Worm (Caenorhabditis elegans): Measurements from ENCODE around the gene lap-2.

- TF ChIP-seq hlh-13 (GFP tag; optimal IDR thresholded peaks at IDR 0.05) = no peak
- TF ChIP-seq lin-11 (tag; optimal IDR thresholded peaks at IDR 0.05) = no peak
- TF ChIP-seq pqm-1 (tag; optimal IDR thresholded peaks at IDR 0.05) = no peak
- no peak for TF ChIP-seq fkh-6 (tag; optimal IDR thresholded peaks at IDR 0.05)
- no peak for TF ChIP-seq sox-2 (GFP tag; IDR thresholded peaks at IDR 0.05)
- TF ChIP-seq ceh-14 (tag; optimal IDR thresholded peaks at IDR 0.05) = no peak
- no peak for TF ChIP-seq pha-4 (tag; optimal IDR thresholded peaks at IDR 0.05)
Measured at ce11 chrV:13009271-13009670, 34.2 kb upstream of the lap-2 start.

Measured in whole organism, late embryonic.